Fruit fly (Drosophila melanogaster): ENCODE data around the gene mod.

mod gene

dm6 chr3R:32051782-32052503 lies at the start of gene mod, which contains the start of gene krz:
mod (plus strand) TSS chr3R:32052060.
krz (minus strand) TSS chr3R:32051993.
- TF ChIP-seq Rel (GFP tag; optimal IDR thresholded peaks at IDR 0.05): no peak
- no peak for TF ChIP-seq Rel (tag; optimal IDR thresholded peaks at IDR 0.05)
- no peak for TF ChIP-seq usp (GFP tag; optimal IDR thresholded peaks at IDR 0.05)
- peak; percentile 3 for TF ChIP-seq woc (GFP tag; optimal IDR thresholded peaks at IDR 0.05)
- peak; percentile 1 for TF ChIP-seq fru (GFP tag; optimal IDR thresholded peaks at IDR 0.05)
- no peak for TF ChIP-seq Jra (GFP tag; optimal IDR thresholded peaks at IDR 0.05)
- TF ChIP-seq Abd-B (GFP tag; optimal IDR thresholded peaks at IDR 0.05): no peak
- TF ChIP-seq dsf (GFP tag; optimal IDR thresholded peaks at IDR 0.05; ENCODE audit: borderline replicate concordance): no peak
- TF ChIP-seq GATAd (GFP tag; optimal IDR thresholded peaks at IDR 0.05): no peak
- no peak for TF ChIP-seq HLH106 (tag; optimal IDR thresholded peaks at IDR 0.05)
- TF ChIP-seq ey (GFP tag; optimal IDR thresholded peaks at IDR 0.05): peak; percentile 22
- TF ChIP-seq pan (optimal IDR thresholded peaks at IDR 0.05): no peak
- peak; percentile 47 for TF ChIP-seq Hnf4 (GFP tag; optimal IDR thresholded peaks at IDR 0.05)
- peak in 1 of 2 experiments; percentile 24 for TF ChIP-seq foxo (GFP tag; optimal IDR thresholded peaks at IDR 0.05)
- TF ChIP-seq rgr (GFP tag; optimal IDR thresholded peaks at IDR 0.05): peak; percentile 32
- no peak for TF ChIP-seq Sp1 (GFP tag; optimal IDR thresholded peaks at IDR 0.05)
- no peak for TF ChIP-seq CG32264 (GFP tag; optimal IDR thresholded peaks at IDR 0.05)
- TF ChIP-seq h (GFP tag; optimal IDR thresholded peaks at IDR 0.05): peak; percentile 32
- peak; percentile 84 for TF ChIP-seq N (GFP tag; optimal IDR thresholded peaks at IDR 0.05)
- TF ChIP-seq Myc (optimal IDR thresholded peaks at IDR 0.05): peak; percentile 69
- TF ChIP-seq Dif (GFP tag; optimal IDR thresholded peaks at IDR 0.05; ENCODE audit: partially characterized antibody): no peak
- TF ChIP-seq Vsx2 (GFP tag; optimal IDR thresholded peaks at IDR 0.05; ENCODE audit: partially characterized antibody): no peak
- TF ChIP-seq Hr83 (GFP tag; optimal IDR thresholded peaks at IDR 0.05; ENCODE audit: poor library complexity, severe bottlenecking): peak; percentile 21
- no peak for TF ChIP-seq psq (GFP tag; optimal IDR thresholded peaks at IDR 0.05)
- TF ChIP-seq Hr78 (GFP tag; optimal IDR thresholded peaks at IDR 0.05): peak; percentile 2

dm6 chr3R:32006330-32006729 lies 45.5 kb upstream of the mod start:
- TF ChIP-seq jim (GFP tag; optimal IDR thresholded peaks at IDR 0.05) (no peak), woc (GFP tag; optimal IDR thresholded peaks at IDR 0.05) (no peak), brk (GFP tag; optimal IDR thresholded peaks at IDR 0.05) (no peak), Dif (GFP tag; optimal IDR thresholded peaks at IDR 0.05; ENCODE audit: partially characterized antibody) (no peak), Jra (GFP tag; optimal IDR thresholded peaks at IDR 0.05) (no peak)

- no peak for TF ChIP-seq CG32264 (GFP tag; optimal IDR thresholded peaks at IDR 0.05)
- no peak for TF ChIP-seq woc (GFP tag; optimal IDR thresholded peaks at IDR 0.05)
- TF ChIP-seq lola (GFP tag; optimal IDR thresholded peaks at IDR 0.05): no peak
- no peak for TF ChIP-seq usp (GFP tag; optimal IDR thresholded peaks at IDR 0.05)
- no peak for TF ChIP-seq HLH106 (tag; optimal IDR thresholded peaks at IDR 0.05)
- no peak for TF ChIP-seq N (GFP tag; optimal IDR thresholded peaks at IDR 0.05)
- no peak for TF ChIP-seq h (GFP tag; optimal IDR thresholded peaks at IDR 0.05)
- no peak for TF ChIP-seq CG9705 (GFP tag; optimal IDR thresholded peaks at IDR 0.05)
- TF ChIP-seq dsf (GFP tag; optimal IDR thresholded peaks at IDR 0.05; ENCODE audit: borderline replicate concordance): no peak
Observed at dm6 chr3R:32015400-32016215, 36.3 kb upstream of the mod start, which contains the start of gene heph. heph (minus strand) TSS chr3R:32015520.

- TF ChIP-seq foxo (GFP tag; optimal IDR thresholded peaks at IDR 0.05): no peak
- no peak for TF ChIP-seq pan (optimal IDR thresholded peaks at IDR 0.05)
- TF ChIP-seq Abd-B (GFP tag; optimal IDR thresholded peaks at IDR 0.05): no peak
- TF ChIP-seq psq (GFP tag; optimal IDR thresholded peaks at IDR 0.05): no peak
- no peak for TF ChIP-seq fru (GFP tag; optimal IDR thresholded peaks at IDR 0.05)
- TF ChIP-seq dl (GFP tag; optimal IDR thresholded peaks at IDR 0.05; ENCODE audit: insufficient read depth in 1 of 2, partially characterized antibody in 2 of 2): no peak
- no peak for TF ChIP-seq dsf (GFP tag; optimal IDR thresholded peaks at IDR 0.05; ENCODE audit: borderline replicate concordance)
- TF ChIP-seq Hr83 (GFP tag; optimal IDR thresholded peaks at IDR 0.05; ENCODE audit: poor library complexity, severe bottlenecking): no peak
- no peak for TF ChIP-seq Vsx2 (GFP tag; optimal IDR thresholded peaks at IDR 0.05; ENCODE audit: partially characterized antibody)
- TF ChIP-seq Sp1 (GFP tag; optimal IDR thresholded peaks at IDR 0.05): no peak
- no peak for TF ChIP-seq Dif (GFP tag; optimal IDR thresholded peaks at IDR 0.05; ENCODE audit: partially characterized antibody)
- TF ChIP-seq Hnf4 (GFP tag; optimal IDR thresholded peaks at IDR 0.05): no peak
Observed at dm6 chr3R:32022088-32022487, 29.8 kb upstream of the mod start.
